Fruit fly (Drosophila melanogaster) whole organism, embryonic: Measurements from ENCODE around the gene Pp1-87B.

Experiments
- CG10366 ChIP-seq: fragments of 200-800 bp; sonication (Bioruptor generic); IDR thresholded peaks from 2 replicates; pipeline ENCODE4 v1.3.6; 2022; ENCODE audit warnings: missing biosample characterization, missing genetic modification characterization
- CG10431 ChIP-seq: fragments of 200-800 bp; sonication (Bioruptor generic); optimal IDR thresholded peaks from 3 replicates; lab custom pipeline; 2018; ENCODE audit warnings: missing biosample characterization, mild to moderate bottlenecking, missing genetic modification characterization
- CG11247 ChIP-seq: fragments of 200-800 bp; sonication (Bioruptor generic); IDR thresholded peaks from 2 replicates; pipeline ENCODE4 v1.3.6; 2022; ENCODE audit warnings: missing biosample characterization, missing genetic modification characterization
- CG11456 ChIP-seq: fragments of 200-800 bp; sonication (Bioruptor generic); IDR thresholded peaks from 3 replicates; pipeline ENCODE4 v1.3.6; 2022; ENCODE audit warnings: missing biosample characterization, missing genetic modification characterization
- CG11695 ChIP-seq: fragments of 200-800 bp; sonication (Bioruptor generic); IDR thresholded peaks from 3 replicates; pipeline ENCODE4 v1.3.6; 2022; ENCODE audit warnings: missing biosample characterization, missing genetic modification characterization
- CG12236 ChIP-seq: fragments of 200-800 bp; sonication (Bioruptor generic); optimal IDR thresholded peaks from 2 replicates; lab custom pipeline; 2016; ENCODE audit warnings: missing biosample characterization, missing genetic modification characterization
- CG12744 ChIP-seq: fragments of 200-800 bp; sonication (Bioruptor generic); optimal IDR thresholded peaks from 2 replicates; lab custom pipeline; 2016; ENCODE audit warnings: missing biosample characterization, missing genetic modification characterization
- CG12942 ChIP-seq: fragments of 200-800 bp; sonication (Bioruptor generic); optimal IDR thresholded peaks from 3 replicates; lab custom pipeline; 2016; ENCODE audit warnings: missing biosample characterization, missing genetic modification characterization
- CG17385 ChIP-seq: fragments of 200-800 bp; sonication (Bioruptor generic); optimal IDR thresholded peaks from 3 replicates; lab custom pipeline; 2018; ENCODE audit warnings: missing biosample characterization, mild to moderate bottlenecking, missing genetic modification characterization
- CG18011 ChIP-seq: fragments of 200-800 bp; sonication (Bioruptor generic); optimal IDR thresholded peaks from 2 replicates; lab custom pipeline; 2017; ENCODE audit warnings: missing biosample characterization, missing genetic modification characterization, mild to moderate bottlenecking, moderate library complexity, missing genotype
- CG1832 ChIP-seq: fragments of 200-800 bp; sonication (Bioruptor generic); optimal IDR thresholded peaks from 2 replicates; lab custom pipeline; 2017; ENCODE audit warnings: missing biosample characterization, mild to moderate bottlenecking, missing genetic modification characterization, inconsistent platforms
- CG2199 ChIP-seq: fragments of 200-800 bp; sonication (Bioruptor generic); IDR thresholded peaks from 3 replicates; pipeline ENCODE4 v1.3.6; 2022; ENCODE audit warnings: missing biosample characterization, missing genetic modification characterization
- CG31365 ChIP-seq: fragments of 200-800 bp; sonication (Bioruptor generic); optimal IDR thresholded peaks from 2 replicates; lab custom pipeline; 2018; ENCODE audit warnings: missing biosample characterization, mild to moderate bottlenecking, missing genetic modification characterization
- CG33557 ChIP-seq: fragments of 200-800 bp; sonication (Bioruptor generic); optimal IDR thresholded peaks from 2 replicates; lab custom pipeline; 2019; ENCODE audit warnings: missing biosample characterization, mild to moderate bottlenecking, missing genetic modification characterization, moderate library complexity
- CG3847 ChIP-seq: fragments of 200-800 bp; sonication (Bioruptor generic); IDR thresholded peaks from 2 replicates; pipeline ENCODE4 v1.3.6; 2022; ENCODE audit warnings: missing biosample characterization, missing genetic modification characterization
- CG43689 ChIP-seq: fragments of 200-800 bp; sonication (Bioruptor generic); IDR thresholded peaks from 2 replicates; pipeline ENCODE4 v1.3.6; 2022; ENCODE audit warnings: missing biosample characterization, missing genetic modification characterization
- CG6654 ChIP-seq: fragments of 200-800 bp; sonication (Bioruptor generic); optimal IDR thresholded peaks from 2 replicates; lab custom pipeline; 2017; ENCODE audit warnings: missing biosample characterization, mild to moderate bottlenecking, missing genetic modification characterization
- CG7271 ChIP-seq: fragments of 200-800 bp; sonication (Bioruptor generic); optimal IDR thresholded peaks from 2 replicates; lab custom pipeline; 2018; ENCODE audit warnings: missing biosample characterization, mild to moderate bottlenecking, missing genetic modification characterization, moderate library complexity
- CG7556 ChIP-seq: fragments of 200-800 bp; sonication (Bioruptor generic); optimal IDR thresholded peaks from 2 replicates; lab custom pipeline; 2017; ENCODE audit warnings: missing biosample characterization, mild to moderate bottlenecking, missing genetic modification characterization
- CHES-1-like ChIP-seq: fragments of 200-800 bp; sonication (Bioruptor generic); optimal IDR thresholded peaks from 2 replicates; lab custom pipeline; 2016; ENCODE audit warnings: missing biosample characterization, missing genetic modification characterization
- CrebB ChIP-seq: fragments of 200-800 bp; sonication (Bioruptor generic); optimal IDR thresholded peaks from 3 replicates; lab custom pipeline; 2018; ENCODE audit warnings: missing biosample characterization, mild to moderate bottlenecking, missing genetic modification characterization
- Deaf1 ChIP-seq: fragments of 200-800 bp; optimal IDR thresholded peaks from 3 replicates; lab custom pipeline; 2019; ENCODE audit warnings: missing biosample characterization, mild to moderate bottlenecking, missing genetic modification characterization, moderate library complexity
- Dip2 ChIP-seq: fragments of 200-800 bp; sonication (Bioruptor generic); IDR thresholded peaks from 2 replicates; pipeline ENCODE4 v1.3.6; 2022; ENCODE audit warnings: missing biosample characterization, missing genetic modification characterization
- Dp ChIP-seq: fragments of 200-800 bp; sonication (Bioruptor generic); optimal IDR thresholded peaks from 2 replicates; lab custom pipeline; 2018; ENCODE audit warnings: missing biosample characterization, mild to moderate bottlenecking, missing genetic modification characterization, moderate library complexity
- Gug ChIP-seq: fragments of 200-800 bp; sonication (Bioruptor generic); IDR thresholded peaks from 4 replicates; pipeline ENCODE4 v1.3.6; 2022; ENCODE audit warnings: missing biosample characterization, missing genetic modification characterization
- HLH3B ChIP-seq: fragments of 200-800 bp; sonication (Bioruptor generic); IDR thresholded peaks from 2 replicates; pipeline ENCODE4 v1.3.6; 2022; ENCODE audit warnings: missing biosample characterization, missing genetic modification characterization
- HmgZ ChIP-seq: fragments of 200-800 bp; sonication (Bioruptor generic); optimal IDR thresholded peaks from 2 replicates; lab custom pipeline; 2018; ENCODE audit warnings: missing biosample characterization, mild to moderate bottlenecking, missing genetic modification characterization
- MESR4 ChIP-seq: fragments of 200-800 bp; sonication (Bioruptor generic); optimal IDR thresholded peaks from 2 replicates; lab custom pipeline; 2018; ENCODE audit warnings: missing biosample characterization, mild to moderate bottlenecking, missing genetic modification characterization, moderate library complexity
- Meics ChIP-seq: fragments of 200-800 bp; sonication (Bioruptor generic); optimal IDR thresholded peaks from 2 replicates; lab custom pipeline; 2017; ENCODE audit warnings: missing biosample characterization, mild to moderate bottlenecking, missing genetic modification characterization
- NC2α ChIP-seq: fragments of 200-800 bp; sonication (Bioruptor generic); optimal IDR thresholded peaks from 2 replicates; lab custom pipeline; 2016; ENCODE audit warnings: missing biosample characterization, missing genetic modification characterization
- Sox102F ChIP-seq: fragments of 200-800 bp; sonication (Bioruptor generic); optimal IDR thresholded peaks from 2 replicates; lab custom pipeline; 2018; ENCODE audit warnings: missing biosample characterization, mild to moderate bottlenecking, missing genetic modification characterization, moderate library complexity
- ara ChIP-seq: fragments of 200-800 bp; sonication (Bioruptor generic); IDR thresholded peaks from 2 replicates; pipeline ENCODE4 v1.3.6; 2022; ENCODE audit warnings: missing biosample characterization, missing genetic modification characterization
- crc ChIP-seq: fragments of 200-800 bp; sonication (Bioruptor generic); optimal IDR thresholded peaks from 2 replicates; lab custom pipeline; 2016; ENCODE audit warnings: missing biosample characterization, missing genetic modification characterization
- danr ChIP-seq: fragments of 200-800 bp; sonication (Bioruptor generic); IDR thresholded peaks from 2 replicates; pipeline ENCODE4 v1.3.6; 2022; ENCODE audit warnings: missing biosample characterization, missing genetic modification characterization
- dati ChIP-seq: fragments of 200-800 bp; sonication (Bioruptor generic); IDR thresholded peaks from 2 replicates; pipeline ENCODE4 v1.3.6; 2022; ENCODE audit warnings: missing biosample characterization, missing genetic modification characterization
- en ChIP-seq: fragments of 200-800 bp; sonication (Bioruptor generic); optimal IDR thresholded peaks from 2 replicates; lab custom pipeline; 2016; ENCODE audit warnings: missing biosample characterization, missing genetic modification characterization
- ewg ChIP-seq: fragments of 200-800 bp; sonication (Bioruptor generic); optimal IDR thresholded peaks from 3 replicates; lab custom pipeline; 2017; ENCODE audit warnings: mild to moderate bottlenecking, missing biosample characterization, missing genetic modification reagents, missing genetic modification characterization
- exex ChIP-seq: fragments of 200-800 bp; sonication (Bioruptor generic); optimal IDR thresholded peaks from 4 replicates; lab custom pipeline; 2018; ENCODE audit warnings: missing biosample characterization, mild to moderate bottlenecking, missing genetic modification characterization, moderate library complexity
- fd64A ChIP-seq: fragments of 200-800 bp; sonication (Bioruptor generic); optimal IDR thresholded peaks from 3 replicates; lab custom pipeline; 2018; ENCODE audit warnings: missing biosample characterization, mild to moderate bottlenecking, missing genetic modification characterization
- gcm2 ChIP-seq: fragments of 200-800 bp; sonication (Bioruptor generic); optimal IDR thresholded peaks from 2 replicates; lab custom pipeline; 2016; ENCODE audit warnings: missing biosample characterization, missing genetic modification characterization
- gt ChIP-seq: fragments of 200-800 bp; sonication (Bioruptor generic); IDR thresholded peaks from 2 replicates; pipeline ENCODE4 v1.3.6; 2022; ENCODE audit warnings: missing biosample characterization, missing genetic modification characterization
- hbn ChIP-seq: fragments of 200-800 bp; sonication (Bioruptor generic); IDR thresholded peaks from 2 replicates; pipeline ENCODE4 v1.3.6; 2022; ENCODE audit warnings: missing biosample characterization, missing genetic modification characterization; ENCODE audit not compliant: partially characterized antibody
- kay ChIP-seq: fragments of 200-800 bp; sonication (Bioruptor generic); optimal IDR thresholded peaks from 2 replicates; lab custom pipeline; 2016; ENCODE audit warnings: missing biosample characterization, missing genetic modification characterization
- lmd ChIP-seq: fragments of 200-800 bp; sonication (Bioruptor generic); IDR thresholded peaks from 2 replicates; pipeline ENCODE4 v1.3.6; 2022; ENCODE audit warnings: missing biosample characterization, missing genetic modification characterization
- luna ChIP-seq: fragments of 200-800 bp; sonication (Bioruptor generic); optimal IDR thresholded peaks from 2 replicates; lab custom pipeline; 2016; ENCODE audit warnings: missing biosample characterization, missing genetic modification characterization
- onecut ChIP-seq: fragments of 200-800 bp; sonication (Bioruptor generic); IDR thresholded peaks from 2 replicates; pipeline ENCODE4 v1.3.6; 2022; ENCODE audit warnings: missing biosample characterization, missing genetic modification characterization
- org-1 ChIP-seq: fragments of 200-800 bp; sonication (Bioruptor generic); optimal IDR thresholded peaks from 2 replicates; lab custom pipeline; 2017; ENCODE audit warnings: missing biosample characterization, missing genetic modification characterization
- sens ChIP-seq: fragments of 200-800 bp; sonication (Bioruptor generic); peaks from one replicate; lab custom pipeline; 2016; ENCODE audit warnings: missing biosample characterization, missing genetic modification characterization
- trh ChIP-seq: fragments of 200-800 bp; sonication (Bioruptor generic); optimal IDR thresholded peaks from 2 replicates; lab custom pipeline; 2016; ENCODE audit warnings: missing biosample characterization, missing genetic modification characterization
- vfl ChIP-seq: fragments of 200-800 bp; sonication (Bioruptor generic); optimal IDR thresholded peaks from 2 replicates; lab custom pipeline; 2016; ENCODE audit warnings: missing biosample characterization, missing genetic modification characterization

Gene Pp1-87B

DNA sequence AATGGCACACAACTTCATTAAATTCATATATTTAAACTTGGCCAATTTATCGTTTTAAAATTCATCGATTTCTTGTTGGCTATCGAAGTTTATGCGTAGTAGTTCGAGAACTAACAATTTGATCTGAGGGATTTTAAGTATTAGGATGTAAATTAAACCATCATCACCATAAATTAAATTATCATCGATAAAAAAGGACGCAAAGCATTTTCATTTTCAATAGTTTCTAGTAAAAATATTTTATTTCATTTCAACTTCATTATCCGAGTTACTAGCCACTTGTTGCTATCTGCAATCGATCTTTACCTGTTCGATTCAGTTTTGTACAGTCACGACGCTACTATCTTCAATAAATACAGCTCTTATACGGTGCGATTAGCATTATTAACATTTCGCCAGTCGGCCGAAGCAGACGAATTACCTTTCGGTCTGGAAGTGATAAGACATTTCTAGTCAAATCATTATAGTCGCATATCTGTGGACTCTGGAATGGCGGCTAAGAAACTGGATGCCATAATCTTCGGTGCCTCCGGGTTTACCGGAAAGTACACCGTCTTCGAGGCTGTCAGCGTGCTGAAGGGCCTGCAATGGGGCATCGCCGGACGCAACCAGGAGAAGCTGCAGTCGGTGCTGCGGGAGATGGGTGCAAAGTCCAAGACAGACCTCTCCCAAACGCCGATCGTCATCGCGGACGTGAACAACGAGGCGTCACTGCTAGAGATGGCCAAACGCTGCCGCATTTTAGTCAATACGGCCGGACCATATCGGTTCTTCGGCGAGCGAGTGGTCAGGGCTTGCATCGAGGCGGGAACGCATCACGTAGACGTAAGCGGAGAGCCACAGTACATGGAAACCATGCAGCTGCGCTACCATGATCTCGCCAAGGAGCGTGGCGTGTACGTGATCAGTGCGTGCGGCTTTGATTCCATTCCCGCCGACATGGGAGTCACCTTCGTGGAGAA is 19.2 kb downstream of the Pp1-87B start, which contains the start of gene CG5167 (continued):
- no peak for TF ChIP-seq CG1832 (GFP tag; lab: Kevin White, UChicago)
- TF ChIP-seq CG17385 (GFP tag; lab: Kevin White, UChicago): peak; percentile 23
- TF ChIP-seq CG12942: peak; percentile 18
- TF ChIP-seq danr: no peak
- TF ChIP-seq Gug (GFP tag; lab: Robert Waterston, UW): no peak; the same call in 3 of the 4 replicates
- peak; percentile 45 for TF ChIP-seq Dp (GFP tag; lab: Kevin White, UChicago)
- TF ChIP-seq sens (GFP tag; lab: Kevin White, UChicago): peak; percentile 89
- peak; percentile 31 for TF ChIP-seq CrebB (tag; lab: Kevin White, UChicago)
- TF ChIP-seq CG6654: no peak
- no peak for TF ChIP-seq HmgZ (tag; lab: Kevin White, UChicago)
- no peak for TF ChIP-seq gcm2 (GFP tag; lab: Kevin White, UChicago)
- peak; percentile 38 for TF ChIP-seq Meics
- no peak for TF ChIP-seq CHES-1-like (GFP tag; lab: Kevin White, UChicago)
- TF ChIP-seq Dip2 (GFP tag; lab: Robert Waterston, UW): no peak
- TF ChIP-seq hbn (GFP tag; lab: Robert Waterston, UW): 0 out of 2 replicates have a peak, but pooled peaks have one; percentile 17
- TF ChIP-seq luna (GFP tag; lab: Kevin White, UChicago): peak; percentile 22
- TF ChIP-seq exex: peak; percentile 89
- peak; percentile 16; the same call in 1 of the 2 replicates for TF ChIP-seq lmd (GFP tag; lab: Robert Waterston, UW)
- TF ChIP-seq CG33557 (GFP tag; lab: Kevin White, UChicago): peak; percentile 19
- peak; percentile 27; the same call in 1 of the 3 replicates for TF ChIP-seq CG11695
- TF ChIP-seq fd64A (GFP tag; lab: Kevin White, UChicago): no peak
- TF ChIP-seq en (GFP tag; lab: Kevin White, UChicago): no peak
- TF ChIP-seq MESR4 (GFP tag; lab: Kevin White, UChicago): peak; percentile 33
- no peak for TF ChIP-seq vfl (GFP tag; lab: Kevin White, UChicago)
- TF ChIP-seq CG11456 (GFP tag; lab: Robert Waterston, UW): no peak
- TF ChIP-seq CG3847 (GFP tag; lab: Robert Waterston, UW): no peak
- TF ChIP-seq kay (GFP tag; lab: Kevin White, UChicago): no peak
- TF ChIP-seq CG12744 (GFP tag; lab: Kevin White, UChicago): no peak
- TF ChIP-seq dati (GFP tag; lab: Robert Waterston, UW): no peak
- no peak for TF ChIP-seq trh (GFP tag; lab: Kevin White, UChicago)
- no peak for TF ChIP-seq HLH3B (GFP tag; lab: Robert Waterston, UW)
- no peak for TF ChIP-seq CG2199 (GFP tag; lab: Robert Waterston, UW)
- no peak for TF ChIP-seq CG11247 (GFP tag; lab: Robert Waterston, UW)
- no peak for TF ChIP-seq ara
- no peak for TF ChIP-seq CG43689 (GFP tag; lab: Robert Waterston, UW)
- no peak for TF ChIP-seq CG7271 (tag; lab: Kevin White, UChicago)
- TF ChIP-seq gt (GFP tag; lab: Robert Waterston, UW): no peak
- TF ChIP-seq Deaf1 (tag; lab: Kevin White, UChicago): peak; percentile 50
- TF ChIP-seq CG18011 (GFP tag; lab: Kevin White, UChicago): no peak
- TF ChIP-seq NC2α (GFP tag; lab: Kevin White, UChicago): no peak
- no peak for TF ChIP-seq CG10366 (GFP tag; lab: Robert Waterston, UW)
- TF ChIP-seq Sox102F: peak; percentile 38
- no peak for TF ChIP-seq CG12236 (GFP tag; lab: Kevin White, UChicago)
- TF ChIP-seq CG7556 (GFP tag; lab: Kevin White, UChicago): peak; percentile 19
- TF ChIP-seq crc: no peak
- no peak for TF ChIP-seq ewg (GFP tag; lab: Kevin White, UChicago)
- TF ChIP-seq onecut (GFP tag; lab: Robert Waterston, UW): peak; percentile 23; the same call in 1 of the 2 replicates
- TF ChIP-seq CG10431 (GFP tag; lab: Kevin White, UChicago): no peak
- TF ChIP-seq CG31365: no peak
- no peak for TF ChIP-seq org-1
